Worm (Caenorhabditis elegans) whole organism, late embryonic: ENCODE results near the gene W06E11.1.

ENCODE experiments used
- ceh-24 ChIP-seq: sonication (generic microtip); optimal IDR thresholded peaks from 2 replicates; lab custom pipeline; 2016; ENCODE audit warnings: mild to moderate bottlenecking, missing genetic modification characterization, missing compliant biosample characterization
- dve-1 ChIP-seq: sonication (generic microtip); optimal IDR thresholded peaks from 2 replicates; lab custom pipeline; 2017; ENCODE audit warnings: antibody characterized with exemption, mild to moderate bottlenecking, missing genetic modification characterization, missing compliant biosample characterization
- rnt-1 ChIP-seq: sonication (generic microtip); optimal IDR thresholded peaks from 2 replicates; lab custom pipeline; 2016; ENCODE audit warnings: missing genetic modification characterization, missing compliant biosample characterization

DNA sequence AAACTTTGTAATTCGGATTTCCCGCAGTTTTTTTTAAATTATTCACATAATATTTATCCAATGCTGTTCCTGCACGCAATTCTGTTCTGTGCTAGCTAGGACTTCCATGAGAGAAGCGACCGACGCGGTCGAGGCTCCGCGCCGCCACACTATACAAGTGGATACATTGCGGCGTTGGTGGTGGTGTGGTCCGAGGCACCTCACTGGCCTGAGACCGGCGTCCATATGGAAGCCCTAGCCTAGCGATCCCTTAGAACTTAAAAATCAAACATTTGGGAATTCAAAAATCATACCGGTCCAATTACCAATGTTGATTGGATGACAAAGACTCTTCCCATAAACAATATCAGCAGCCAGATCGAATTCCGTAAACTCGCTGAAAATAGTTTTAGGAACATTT lies 15.8 kb upstream of the W06E11.1 start:
- TF ChIP-seq dve-1 (tag; lab: Kevin White, UChicago) (no peak), rnt-1 (no peak), ceh-24 (no peak)
